Fruit fly (Drosophila melanogaster): ENCODE measurements around the gene loh.
A peak's percentile ranks its signal among the peaks of the same experiment; 100 is the strongest.

The loh gene

dm6 chr2L:10413251-10414127 lies 28.8 kb upstream of the loh start, which contains the start of the genes CG5355 and Klp31E (continued):
- TF ChIP-seq CG1792 (GFP tag; optimal IDR thresholded peaks at IDR 0.05) (peak; percentile 42), tll (GFP tag; optimal IDR thresholded peaks at IDR 0.05) (no peak), CG5245 (GFP tag; optimal IDR thresholded peaks at IDR 0.05) (no peak), vnd (GFP tag; IDR thresholded peaks at IDR 0.05; ENCODE audit: partially characterized antibody) (peak; percentile 65), schlank (tag; optimal IDR thresholded peaks at IDR 0.05) (no peak), D (optimal IDR thresholded peaks at IDR 0.05) (no peak), D (GFP tag; optimal IDR thresholded peaks at IDR 0.05) (peak; percentile 66), sim (GFP tag; IDR thresholded peaks at IDR 0.05) (no peak), Ptx1 (GFP tag; IDR thresholded peaks at IDR 0.05) (peak; percentile 71), Oaz (GFP tag; IDR thresholded peaks at IDR 0.05) (0 out of 2 replicates have a peak, but pooled peaks have one; percentile 46), CG2120 (GFP tag; optimal IDR thresholded peaks at IDR 0.05) (peak; percentile 72), CG3726 (GFP tag; IDR thresholded peaks at IDR 0.05) (no peak), Hsf (GFP tag; optimal IDR thresholded peaks at IDR 0.05) (peak; percentile 65), CG1832 (GFP tag; optimal IDR thresholded peaks at IDR 0.05) (no peak), Six4 (GFP tag; optimal IDR thresholded peaks at IDR 0.05) (peak; percentile 61), Dref (GFP tag; IDR thresholded peaks at IDR 0.05) (peak; percentile 65), Myb (GFP tag; optimal IDR thresholded peaks at IDR 0.05) (peak; percentile 11), CG15696 (tag; optimal IDR thresholded peaks at IDR 0.05) (peak; percentile 70), pfk (GFP tag; optimal IDR thresholded peaks at IDR 0.05) (peak; percentile 41), CG13775 (GFP tag; optimal IDR thresholded peaks at IDR 0.05) (peak; percentile 81), CG33557 (GFP tag; optimal IDR thresholded peaks at IDR 0.05) (peak; percentile 76), pho (GFP tag; optimal IDR thresholded peaks at IDR 0.05) (peak; percentile 22), crc (GFP tag; optimal IDR thresholded peaks at IDR 0.05) (no peak), gem (tag; optimal IDR thresholded peaks at IDR 0.05) (peak; percentile 86), Scr (GFP tag; IDR thresholded peaks at IDR 0.05; ENCODE audit: partially characterized antibody) (peak; percentile 81), Antp (GFP tag; optimal IDR thresholded peaks at IDR 0.05) (peak; percentile 40), stwl (tag; optimal IDR thresholded peaks at IDR 0.05) (peak; percentile 3), CG12659 (GFP tag; optimal IDR thresholded peaks at IDR 0.05) (peak; percentile 83), sd (tag; optimal IDR thresholded peaks at IDR 0.05) (no peak), CHES-1-like (GFP tag; optimal IDR thresholded peaks at IDR 0.05) (peak; percentile 29), danr (GFP tag; IDR thresholded peaks at IDR 0.05) (no peak), CG18599 (GFP tag; optimal IDR thresholded peaks at IDR 0.05) (no peak), dm (GFP tag; optimal IDR thresholded peaks at IDR 0.05) (peak; percentile 18), Fer3 (tag; optimal IDR thresholded peaks at IDR 0.05) (peak; percentile 49), Awh (GFP tag; IDR thresholded peaks at IDR 0.05) (no peak), z (GFP tag; IDR thresholded peaks at IDR 0.05) (no peak), CG2712 (tag; optimal IDR thresholded peaks at IDR 0.05) (peak; percentile 85), CG7357 (GFP tag; IDR thresholded peaks at IDR 0.05) (peak; percentile 49; the same call in 1 of the 3 replicates), cad (GFP tag; optimal IDR thresholded peaks at IDR 0.05) (no peak), zfh2 (GFP tag; optimal IDR thresholded peaks at IDR 0.05) (peak; percentile 56), grau (tag; optimal IDR thresholded peaks at IDR 0.05) (peak; percentile 79), Dll (GFP tag; IDR thresholded peaks at IDR 0.05; ENCODE audit: partially characterized antibody) (peak; percentile 80), BtbVII (GFP tag; optimal IDR thresholded peaks at IDR 0.05) (peak; percentile 56), Mes4 (GFP tag; optimal IDR thresholded peaks at IDR 0.05) (peak; percentile 46), gsb-n (tag; optimal IDR thresholded peaks at IDR 0.05) (no peak), D19A (tag; optimal IDR thresholded peaks at IDR 0.05) (no peak), ATbp (GFP tag; optimal IDR thresholded peaks at IDR 0.05) (no peak), tgo (GFP tag; IDR thresholded peaks at IDR 0.05) (peak; percentile 64; the same call in 2 of the 3 replicates), NK7.1 (GFP tag; optimal IDR thresholded peaks at IDR 0.05) (peak; percentile 20)
